Fruit fly (Drosophila melanogaster) whole organism, embryonic: Measurements from ENCODE around the gene CG34303.

Experiments used
- Adf1 ChIP-seq: fragments of 200-800 bp; sonication (Bioruptor generic); IDR thresholded peaks from 2 replicates; pipeline ENCODE4 v1.3.6; 2022; ENCODE audit warnings: missing biosample characterization, missing genetic modification characterization
- Bteb2 ChIP-seq: fragments of 200-800 bp; sonication (Bioruptor generic); optimal IDR thresholded peaks from 2 replicates; lab custom pipeline; 2016; ENCODE audit warnings: missing biosample characterization, missing genetic modification characterization
- CG14050 ChIP-seq: fragments of 200-800 bp; sonication (Bioruptor generic); IDR thresholded peaks from 3 replicates; pipeline ENCODE4 v1.3.6; 2022; ENCODE audit warnings: missing biosample characterization, missing genetic modification characterization
- CG17328 ChIP-seq: fragments of 200-800 bp; sonication (Bioruptor generic); IDR thresholded peaks from 2 replicates; pipeline ENCODE4 v1.3.6; 2022; ENCODE audit warnings: missing biosample characterization, missing genetic modification characterization
- CG17359 ChIP-seq: fragments of 200-800 bp; sonication (Bioruptor generic); optimal IDR thresholded peaks from 3 replicates; lab custom pipeline; 2018; ENCODE audit warnings: missing biosample characterization, mild to moderate bottlenecking, missing genetic modification characterization, moderate library complexity
- CG17802 ChIP-seq: fragments of 200-800 bp; sonication (Bioruptor generic); optimal IDR thresholded peaks from 2 replicates; lab custom pipeline; 2018; ENCODE audit warnings: missing biosample characterization, mild to moderate bottlenecking, missing genetic modification characterization, moderate library complexity
- CG17912 ChIP-seq: fragments of 200-800 bp; sonication (Bioruptor generic); optimal IDR thresholded peaks from 2 replicates; lab custom pipeline; 2018; ENCODE audit warnings: missing biosample characterization, mild to moderate bottlenecking, missing genetic modification characterization
- CG18262 ChIP-seq: fragments of 200-800 bp; optimal IDR thresholded peaks from 3 replicates; lab custom pipeline; 2019; ENCODE audit warnings: missing biosample characterization, mild to moderate bottlenecking, missing genetic modification characterization, moderate library complexity
- CG18476 ChIP-seq: fragments of 200-800 bp; sonication (Bioruptor generic); optimal IDR thresholded peaks from 2 replicates; lab custom pipeline; 2016; ENCODE audit warnings: missing biosample characterization, mild to moderate bottlenecking, missing genetic modification characterization
- CG30020 ChIP-seq: fragments of 200-800 bp; optimal IDR thresholded peaks from 2 replicates; lab custom pipeline; 2019; ENCODE audit warnings: missing biosample characterization, mild to moderate bottlenecking, missing genetic modification characterization, moderate library complexity
- CG3838 ChIP-seq: fragments of 200-800 bp; sonication (Bioruptor generic); optimal IDR thresholded peaks from 3 replicates; lab custom pipeline; 2016; ENCODE audit warnings: missing biosample characterization, missing genetic modification characterization
- CG4424 ChIP-seq: fragments of 200-800 bp; sonication (Bioruptor generic); optimal IDR thresholded peaks from 3 replicates; lab custom pipeline; 2016; ENCODE audit warnings: missing biosample characterization, missing genetic modification characterization
- CG6175 ChIP-seq: fragments of 200-800 bp; sonication (Bioruptor generic); IDR thresholded peaks from 3 replicates; pipeline ENCODE4 v1.3.6; 2022; ENCODE audit warnings: missing biosample characterization, missing genetic modification characterization
- CG6683 ChIP-seq: fragments of 200-800 bp; sonication (Bioruptor generic); optimal IDR thresholded peaks from 2 replicates; lab custom pipeline; 2017; ENCODE audit warnings: missing biosample characterization, mild to moderate bottlenecking, missing genetic modification characterization, missing genetic modification reagents
- CG7556 ChIP-seq: fragments of 200-800 bp; sonication (Bioruptor generic); optimal IDR thresholded peaks from 2 replicates; lab custom pipeline; 2017; ENCODE audit warnings: missing biosample characterization, mild to moderate bottlenecking, missing genetic modification characterization
- CG7786 ChIP-seq: fragments of 200-800 bp; sonication (Bioruptor generic); optimal IDR thresholded peaks from 2 replicates; lab custom pipeline; 2016; ENCODE audit warnings: missing biosample characterization, missing genetic modification characterization
- CG8281 ChIP-seq: fragments of 200-800 bp; sonication (Bioruptor generic); optimal IDR thresholded peaks from 2 replicates; lab custom pipeline; 2018; ENCODE audit warnings: missing biosample characterization, mild to moderate bottlenecking, missing genetic modification characterization, moderate library complexity
- CG8765 ChIP-seq: fragments of 200-800 bp; sonication (Bioruptor generic); IDR thresholded peaks from 2 replicates; pipeline ENCODE4 v1.3.6; 2022; ENCODE audit warnings: missing biosample characterization, missing genetic modification characterization
- CTCF ChIP-seq: fragments of 200-800 bp; sonication (Bioruptor generic); optimal IDR thresholded peaks from 2 replicates; lab custom pipeline; 2017; ENCODE audit warnings: missing biosample characterization, mild to moderate bottlenecking, missing genetic modification characterization, moderate library complexity
- CrebB ChIP-seq: fragments of 200-800 bp; sonication (Bioruptor generic); optimal IDR thresholded peaks from 3 replicates; lab custom pipeline; 2018; ENCODE audit warnings: missing biosample characterization, mild to moderate bottlenecking, missing genetic modification characterization
- Dbx ChIP-seq: fragments of 200-800 bp; sonication (Bioruptor generic); IDR thresholded peaks from 3 replicates; pipeline ENCODE4 v1.3.6; 2022; ENCODE audit warnings: missing biosample characterization, missing genetic modification characterization
- Dref ChIP-seq: fragments of 200-800 bp; sonication (Bioruptor generic); IDR thresholded peaks from 2 replicates; pipeline ENCODE4 v1.3.6; 2022; ENCODE audit warnings: missing biosample characterization, missing genetic modification characterization
- Drgx ChIP-seq: fragments of 200-800 bp; sonication (Bioruptor generic); IDR thresholded peaks from 2 replicates; pipeline ENCODE4 v1.3.6; 2022; ENCODE audit warnings: missing biosample characterization, missing genetic modification characterization
- Eip74EF ChIP-seq, 2 experiments: fragments of 200-800 bp in 1 of 2; fragments of >200 bp in 1 of 2; sonication (Bioruptor generic) in 1 of 2; optimal IDR thresholded peaks; 2 replicates each; lab custom pipeline; 2017 to 2019; ENCODE audit warnings: missing biosample characterization in 2 of 2, missing genetic modification characterization in 2 of 2, mild to moderate bottlenecking in 1 of 2, moderate library complexity in 1 of 2
- Fer2 ChIP-seq: fragments of 200-800 bp; sonication (Bioruptor generic); optimal IDR thresholded peaks from 2 replicates; lab custom pipeline; 2018; ENCODE audit warnings: missing biosample characterization, mild to moderate bottlenecking, missing genetic modification characterization, moderate library complexity
- HmgZ ChIP-seq: fragments of 200-800 bp; sonication (Bioruptor generic); optimal IDR thresholded peaks from 2 replicates; lab custom pipeline; 2018; ENCODE audit warnings: missing biosample characterization, mild to moderate bottlenecking, missing genetic modification characterization
- Hr78 ChIP-seq, 2 experiments: fragments of 200-800 bp in 1 of 2; fragments of >200 bp in 1 of 2; sonication (Bioruptor generic) in 1 of 2; optimal IDR thresholded peaks; 2 replicates each; lab custom pipeline; 2017 to 2019; ENCODE audit warnings: missing biosample characterization in 2 of 2, missing genetic modification characterization in 2 of 2, mild to moderate bottlenecking in 1 of 2, moderate library complexity in 1 of 2
- Mad ChIP-seq: fragments of 200-800 bp; sonication (Bioruptor generic); optimal IDR thresholded peaks from 2 replicates; lab custom pipeline; 2016; ENCODE audit warnings: missing biosample characterization, missing genetic modification characterization
- PHDP ChIP-seq: fragments of 200-800 bp; sonication (Bioruptor generic); optimal IDR thresholded peaks from 3 replicates; lab custom pipeline; 2018; ENCODE audit warnings: missing biosample characterization, mild to moderate bottlenecking, missing genetic modification characterization, moderate library complexity
- Stat92E ChIP-seq, 3 experiments: fragments of >200 bp in 2 of 3; fragments of 200-800 bp in 1 of 3; sonication (Bioruptor generic) in 1 of 3; optimal IDR thresholded peaks; 2 replicates each; lab custom pipeline; 2017 to 2019; ENCODE audit warnings: missing biosample characterization in 3 of 3, missing genetic modification characterization in 3 of 3, mild to moderate bottlenecking in 1 of 3, moderate library complexity in 1 of 3
- az2 ChIP-seq: fragments of 200-800 bp; sonication (Bioruptor generic); optimal IDR thresholded peaks from 3 replicates; lab custom pipeline; 2016; ENCODE audit warnings: missing biosample characterization, missing genetic modification characterization
- bab2 ChIP-seq: fragments of 200-800 bp; sonication (Bioruptor generic); optimal IDR thresholded peaks from 2 replicates; lab custom pipeline; 2016; ENCODE audit warnings: missing biosample characterization, missing genetic modification characterization
- btn ChIP-seq: fragments of 200-800 bp; sonication (Bioruptor generic); optimal IDR thresholded peaks from 2 replicates; lab custom pipeline; 2016; ENCODE audit warnings: missing biosample characterization, missing genetic modification characterization
- cas ChIP-seq: fragments of 200-800 bp; sonication (Bioruptor generic); IDR thresholded peaks from 2 replicates; pipeline ENCODE4 v1.3.6; 2022; ENCODE audit warnings: missing biosample characterization, missing genetic modification characterization
- crol ChIP-seq: fragments of 200-800 bp; sonication (Bioruptor generic); IDR thresholded peaks from 2 replicates; pipeline ENCODE4 v1.3.6; 2022; ENCODE audit warnings: missing biosample characterization, missing genetic modification characterization
- dati ChIP-seq: fragments of 200-800 bp; sonication (Bioruptor generic); IDR thresholded peaks from 2 replicates; pipeline ENCODE4 v1.3.6; 2022; ENCODE audit warnings: missing biosample characterization, missing genetic modification characterization
- esg ChIP-seq: fragments of 200-800 bp; sonication (Bioruptor generic); conservative IDR thresholded peaks from 2 replicates; pipeline ENCODE4 v1.3.6; 2022; ENCODE audit warnings: missing biosample characterization, missing genetic modification characterization
- gem ChIP-seq: fragments of 200-800 bp; sonication (Bioruptor generic); optimal IDR thresholded peaks from 2 replicates; lab custom pipeline; 2019; ENCODE audit warnings: missing biosample characterization, mild to moderate bottlenecking, missing genetic modification characterization, moderate library complexity
- gro ChIP-seq: fragments of 200-800 bp; sonication (Bioruptor generic); optimal IDR thresholded peaks from 2 replicates; lab custom pipeline; 2016; ENCODE audit warnings: missing biosample characterization, missing genetic modification characterization
- h ChIP-seq: fragments of >200 bp; optimal IDR thresholded peaks from 2 replicates; lab custom pipeline; 2017
- ind ChIP-seq: fragments of 200-800 bp; sonication (Bioruptor generic); optimal IDR thresholded peaks from 3 replicates; lab custom pipeline; 2016; ENCODE audit warnings: missing biosample characterization, missing genetic modification characterization
- rib ChIP-seq: fragments of 200-800 bp; sonication (Bioruptor generic); IDR thresholded peaks from 2 replicates; pipeline ENCODE4 v1.3.6; 2022; ENCODE audit warnings: missing biosample characterization, missing genetic modification characterization
- run ChIP-seq: fragments of 200-800 bp; sonication (Bioruptor generic); optimal IDR thresholded peaks from 3 replicates; lab custom pipeline; 2018; ENCODE audit warnings: missing biosample characterization, mild to moderate bottlenecking, missing genetic modification characterization
- sc ChIP-seq, 3 experiments: fragments of >200 bp in 2 of 3; fragments of 200-800 bp in 1 of 3; sonication (Bioruptor generic) in 1 of 3; optimal IDR thresholded peaks; 2 replicates in 2 of 3; 3 replicates in 1 of 3; lab custom pipeline; 2017; ENCODE audit warnings: mild to moderate bottlenecking in 1 of 3, missing biosample characterization in 1 of 3, missing genetic modification characterization in 1 of 3, missing genetic modification reagents in 1 of 3
- scrt ChIP-seq: fragments of 200-800 bp; sonication (Bioruptor generic); optimal IDR thresholded peaks from 2 replicates; lab custom pipeline; 2018; ENCODE audit warnings: missing biosample characterization, mild to moderate bottlenecking, missing genetic modification characterization, moderate library complexity
- tll ChIP-seq, 2 experiments: fragments of 200-800 bp in 1 of 2; fragments of >200 bp in 1 of 2; sonication (Bioruptor generic) in 1 of 2; optimal IDR thresholded peaks; 2 replicates each; lab custom pipeline; 2017 to 2019; ENCODE audit warnings: missing biosample characterization in 2 of 2, missing genetic modification characterization in 2 of 2, mild to moderate bottlenecking in 1 of 2, moderate library complexity in 1 of 2
- toy ChIP-seq: fragments of 200-800 bp; sonication (Bioruptor generic); IDR thresholded peaks from 2 replicates; pipeline ENCODE4 v1.3.6; 2022; ENCODE audit warnings: missing biosample characterization, missing genetic modification characterization
- ttk ChIP-seq: fragments of 200-800 bp; sonication (Bioruptor generic); IDR thresholded peaks from 2 replicates; pipeline ENCODE4 v2.1.2; 2022; ENCODE audit warnings: missing biosample characterization, missing genetic modification characterization
- vvl ChIP-seq: fragments of 200-800 bp; sonication (Bioruptor generic); IDR thresholded peaks from 2 replicates; pipeline ENCODE4 v1.3.6; 2022; ENCODE audit warnings: missing biosample characterization, missing genetic modification characterization
- wek ChIP-seq: fragments of 200-800 bp; sonication (Bioruptor generic); optimal IDR thresholded peaks from 3 replicates; lab custom pipeline; 2018; ENCODE audit warnings: missing biosample characterization, mild to moderate bottlenecking, missing genetic modification characterization, moderate library complexity
- yki ChIP-seq: fragments of >200 bp; optimal IDR thresholded peaks from 3 replicates; lab custom pipeline; 2018

The CG34303 gene

dm6 chr3R:10170356-10170876, 18.7 kb upstream of the CG34303 start, which contains the start of gene Best1 (continued):
- TF ChIP-seq CG17328 (GFP tag; lab: Robert Waterston, UW) (peak; percentile 92), CG6683 (GFP tag; lab: Kevin White, UChicago) (peak; percentile 85), toy (peak; percentile 84), Mad (GFP tag; lab: Kevin White, UChicago) (peak; percentile 85), esg (GFP tag; lab: Robert Waterston, UW) (peak; percentile 89), CrebB (tag; lab: Kevin White, UChicago) (peak; percentile 88), ind (GFP tag; lab: Kevin White, UChicago) (peak; percentile 83), CTCF (GFP tag; lab: Kevin White, UChicago) (peak; percentile 56), wek (GFP tag; lab: Kevin White, UChicago) (peak; percentile 62), CG30020 (peak; percentile 64), CG8765 (GFP tag; lab: Robert Waterston, UW) (peak; percentile 77), CG18476 (GFP tag; lab: Kevin White, UChicago) (peak; percentile 62), CG7786 (GFP tag; lab: Kevin White, UChicago) (peak; percentile 59), ttk (GFP tag; lab: Robert Waterston, UW) (peak; percentile 89), scrt (peak; percentile 87), CG14050 (GFP tag; lab: Robert Waterston, UW) (peak; percentile 85), Dbx (GFP tag; lab: Robert Waterston, UW) (peak; percentile 97), PHDP (peak; percentile 96), gro (GFP tag; lab: Kevin White, UChicago) (peak; percentile 80), Bteb2 (GFP tag; lab: Kevin White, UChicago) (peak; percentile 41), Stat92E (GFP tag; optimal IDR thresholded peaks at IDR 0.05; lab: Kevin White, UChicago) (peak in 1 of 3 experiments; percentile 85), CG17802 (tag; lab: Kevin White, UChicago) (peak; percentile 69), CG6175 (GFP tag; lab: Robert Waterston, UW) (peak; percentile 86), Eip74EF (GFP tag; optimal IDR thresholded peaks at IDR 0.05; lab: Kevin White, UChicago) (peak in 1 of 2 experiments; percentile 98), gem (tag; lab: Kevin White, UChicago) (peak; percentile 96), az2 (GFP tag; lab: Kevin White, UChicago) (peak; percentile 89), CG7556 (GFP tag; lab: Kevin White, UChicago) (peak; percentile 91), Hr78 (GFP tag; optimal IDR thresholded peaks at IDR 0.05; lab: Kevin White, UChicago) (peak in 1 of 2 experiments; percentile 64), CG8281 (tag; lab: Kevin White, UChicago) (peak; percentile 63), run (tag; lab: Kevin White, UChicago) (peak; percentile 81), CG18262 (tag; lab: Kevin White, UChicago) (peak; percentile 93), h (lab: Kevin White, UChicago) (no peak), tll (GFP tag; optimal IDR thresholded peaks at IDR 0.05; lab: Kevin White, UChicago) (peak in 1 of 2 experiments; percentile 88), Dref (GFP tag; lab: Robert Waterston, UW) (no peak), CG17359 (peak; percentile 94), CG3838 (GFP tag; lab: Kevin White, UChicago) (peak; percentile 70), CG17912 (GFP tag; lab: Kevin White, UChicago) (peak; percentile 30), btn (GFP tag; lab: Kevin White, UChicago) (no peak), Adf1 (GFP tag; lab: Robert Waterston, UW) (peak; percentile 75), Drgx (GFP tag; lab: Robert Waterston, UW) (peak; percentile 93), yki (peak; percentile 61), crol (GFP tag; lab: Robert Waterston, UW) (peak; percentile 44; the same call in 1 of the 2 replicates), CG4424 (GFP tag; lab: Kevin White, UChicago) (peak; percentile 86), cas (GFP tag; lab: Robert Waterston, UW) (peak; percentile 89), rib (GFP tag; lab: Robert Waterston, UW) (peak; percentile 96), HmgZ (tag; lab: Kevin White, UChicago) (peak; percentile 96), vvl (peak; percentile 96), Fer2 (tag; lab: Kevin White, UChicago) (peak; percentile 87), sc (optimal IDR thresholded peaks at IDR 0.05; lab: Kevin White, UChicago) (no peak), sc (GFP tag; optimal IDR thresholded peaks at IDR 0.05; lab: Kevin White, UChicago) (peak; percentile 85), bab2 (GFP tag; lab: Kevin White, UChicago) (peak; percentile 82), dati (no peak)
